Worm (Caenorhabditis elegans) whole organism, L2 larva: Measurements from ENCODE around the gene F11C1.1.

ENCODE experiments used
- R02D3.7 ChIP-seq: fragments of 150-350 bp; optimal IDR thresholded peaks from 2 replicates; lab custom pipeline; 2014; ENCODE audit warnings: missing biosample characterization, missing genetic modification characterization
- ama-1 ChIP-seq: fragments of 150-350 bp; optimal IDR thresholded peaks from 2 replicates; lab custom pipeline; 2018; ENCODE audit warnings: inconsistent platforms
- blmp-1 ChIP-seq: sonication (generic microtip); optimal IDR thresholded peaks from 2 replicates; lab custom pipeline; 2017; ENCODE audit warnings: missing genetic modification characterization, mild to moderate bottlenecking, missing compliant biosample characterization, antibody characterized with exemption, moderate library complexity; ENCODE audit not compliant: insufficient read depth
- elt-1 ChIP-seq: fragments of 150-350 bp; optimal IDR thresholded peaks from 2 replicates; lab custom pipeline; 2014; ENCODE audit warnings: missing biosample characterization, missing genetic modification characterization
- elt-3 ChIP-seq: sonication (generic microtip); optimal IDR thresholded peaks from 2 replicates; lab custom pipeline; 2017; ENCODE audit warnings: missing biosample characterization, missing genetic modification characterization
- nhr-11 ChIP-seq: fragments of 150-350 bp; optimal IDR thresholded peaks from 2 replicates; lab custom pipeline; 2014; ENCODE audit warnings: missing biosample characterization, missing genetic modification characterization
- nhr-12 ChIP-seq: fragments of 150-350 bp; optimal IDR thresholded peaks from 2 replicates; lab custom pipeline; 2014; ENCODE audit warnings: missing biosample characterization, missing genetic modification characterization
- nhr-237 ChIP-seq: fragments of 150-350 bp; optimal IDR thresholded peaks from 2 replicates; lab custom pipeline; 2014; ENCODE audit warnings: missing biosample characterization, missing genetic modification characterization
- snpc-4 ChIP-seq: fragments of 150-350 bp; optimal IDR thresholded peaks from 2 replicates; lab custom pipeline; 2014; ENCODE audit warnings: missing biosample characterization, missing genetic modification characterization
- ztf-1 ChIP-seq: fragments of 200-800 bp; sonication (Bioruptor generic); conservative IDR thresholded peaks from 2 replicates; pipeline ENCODE4 v1.3.6; 2022; ENCODE audit warnings: missing genetic modification characterization, missing compliant biosample characterization

DNA sequence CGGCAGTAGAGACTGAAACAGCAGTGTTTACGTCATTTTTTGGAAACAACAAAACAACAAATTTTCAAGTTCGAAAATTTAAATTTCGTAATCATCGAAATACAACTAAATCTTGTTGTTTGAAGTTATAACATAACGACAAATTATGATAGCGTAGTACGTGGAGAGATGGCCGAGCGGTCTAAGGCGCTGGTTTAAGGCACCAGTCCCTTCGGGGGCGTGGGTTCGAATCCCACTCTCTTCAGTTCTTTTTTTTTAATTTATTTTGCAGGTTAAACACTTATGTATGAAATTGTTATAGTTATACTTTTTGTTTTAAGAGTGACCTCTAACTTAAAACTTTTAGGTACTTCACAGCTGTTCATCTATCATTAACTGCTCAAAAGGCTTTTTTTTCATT, 48.1 kb downstream of the F11C1.1 start:
- TF ChIP-seq nhr-11 (no peak), snpc-4 (tag; lab: Kevin White, UChicago) (no peak), blmp-1 (tag; lab: Kevin White, UChicago) (no peak), elt-1 (no peak), ama-1 (lab: Kevin White, UChicago) (no peak), R02D3.7 (tag; lab: Kevin White, UChicago) (no peak), ztf-1 (GFP tag; lab: Robert Waterston, UW) (no peak), nhr-12 (no peak), elt-3 (tag; lab: Kevin White, UChicago) (no peak), nhr-237 (no peak)
